Worm (Caenorhabditis elegans) whole organism, late embryonic: ENCODE measurements around the gene nhr-118.

Experiments
- C08G9.2 ChIP-seq: sonication (generic microtip); optimal IDR thresholded peaks from 2 replicates; lab custom pipeline; 2016; ENCODE audit warnings: mild to moderate bottlenecking, missing genetic modification characterization, moderate library complexity, missing compliant biosample characterization
- T23F11.4 ChIP-seq: fragments of 200-800 bp; sonication (Bioruptor generic); optimal IDR thresholded peaks from 2 replicates; lab custom pipeline; 2018; ENCODE audit warnings: mild to moderate bottlenecking, missing genetic modification characterization, missing compliant biosample characterization
- Y22D7AL.16 ChIP-seq: sonication (generic microtip); optimal IDR thresholded peaks from 2 replicates; lab custom pipeline; 2016; ENCODE audit warnings: missing genetic modification characterization, missing compliant biosample characterization
- ahr-1 ChIP-seq: sonication (generic microtip); optimal IDR thresholded peaks from 2 replicates; lab custom pipeline; 2016; ENCODE audit warnings: missing genetic modification characterization, missing compliant biosample characterization
- ama-1 ChIP-seq: fragments of 150-350 bp; optimal IDR thresholded peaks from 2 replicates; lab custom pipeline; 2014
- ceh-14 ChIP-seq: sonication (generic microtip); optimal IDR thresholded peaks from 2 replicates; lab custom pipeline; 2016; ENCODE audit warnings: missing genotype, missing genetic modification characterization, missing compliant biosample characterization
- ceh-18 ChIP-seq: sonication (generic microtip); optimal IDR thresholded peaks from 2 replicates; lab custom pipeline; 2016; ENCODE audit warnings: missing genetic modification characterization, missing compliant biosample characterization
- ceh-19 ChIP-seq: fragments of 200-800 bp; sonication (Bioruptor generic); optimal IDR thresholded peaks from 2 replicates; lab custom pipeline; 2018; ENCODE audit warnings: mild to moderate bottlenecking, missing genetic modification characterization, missing compliant biosample characterization
- ceh-2 ChIP-seq: sonication (generic microtip); optimal IDR thresholded peaks from 2 replicates; lab custom pipeline; 2016; ENCODE audit warnings: missing genotype, missing genetic modification characterization, missing compliant biosample characterization
- ceh-31 ChIP-seq: sonication (generic microtip); optimal IDR thresholded peaks from 2 replicates; lab custom pipeline; 2016; ENCODE audit warnings: missing genetic modification characterization, missing compliant biosample characterization
- ceh-6 ChIP-seq: fragments of 200-800 bp; sonication (Bioruptor generic); optimal IDR thresholded peaks from 2 replicates; lab custom pipeline; 2018; ENCODE audit warnings: mild to moderate bottlenecking, missing genetic modification characterization, missing compliant biosample characterization
- che-1 ChIP-seq: sonication (generic microtip); optimal IDR thresholded peaks from 2 replicates; lab custom pipeline; 2016; ENCODE audit warnings: mild to moderate bottlenecking, missing genetic modification characterization, missing compliant biosample characterization
- dve-1 ChIP-seq: sonication (generic microtip); optimal IDR thresholded peaks from 2 replicates; lab custom pipeline; 2017; ENCODE audit warnings: antibody characterized with exemption, mild to moderate bottlenecking, missing genetic modification characterization, missing compliant biosample characterization
- elt-4 ChIP-seq: sonication (generic microtip); optimal IDR thresholded peaks from 2 replicates; lab custom pipeline; 2016; ENCODE audit warnings: missing genetic modification characterization, missing compliant biosample characterization
- ets-4 ChIP-seq: sonication (generic microtip); optimal IDR thresholded peaks from 2 replicates; lab custom pipeline; 2016; ENCODE audit warnings: missing genetic modification characterization, missing compliant biosample characterization
- eyg-1 ChIP-seq: sonication (generic microtip); optimal IDR thresholded peaks from 2 replicates; lab custom pipeline; 2016; ENCODE audit warnings: missing genotype, missing genetic modification characterization, missing compliant biosample characterization
- fax-1 ChIP-seq: sonication (generic microtip); optimal IDR thresholded peaks from 2 replicates; lab custom pipeline; 2016; ENCODE audit warnings: missing genotype, missing genetic modification characterization, missing compliant biosample characterization
- fkh-6 ChIP-seq: sonication (generic microtip); optimal IDR thresholded peaks from 2 replicates; lab custom pipeline; 2016; ENCODE audit warnings: missing genetic modification characterization, missing compliant biosample characterization
- gmeb-2 ChIP-seq: sonication (generic microtip); optimal IDR thresholded peaks from 2 replicates; lab custom pipeline; 2016; ENCODE audit warnings: missing genetic modification characterization, inconsistent platforms, missing compliant biosample characterization
- hlh-30 ChIP-seq: sonication (generic microtip); optimal IDR thresholded peaks from 2 replicates; lab custom pipeline; 2017; ENCODE audit warnings: antibody characterized with exemption, missing genetic modification characterization, missing compliant biosample characterization; ENCODE audit not compliant: insufficient read depth
- hlh-6 ChIP-seq: sonication (generic microtip); optimal IDR thresholded peaks from 2 replicates; lab custom pipeline; 2016; ENCODE audit warnings: missing genotype, missing genetic modification characterization, missing compliant biosample characterization
- hlh-8 ChIP-seq: sonication (generic microtip); optimal IDR thresholded peaks from 2 replicates; lab custom pipeline; 2016; ENCODE audit warnings: missing genotype, missing genetic modification characterization, missing compliant biosample characterization
- lin-11 ChIP-seq: fragments of 200-800 bp; sonication (Bioruptor generic); optimal IDR thresholded peaks from 2 replicates; lab custom pipeline; 2018; ENCODE audit warnings: mild to moderate bottlenecking, missing genetic modification characterization, missing compliant biosample characterization
- mec-3 ChIP-seq: sonication (generic microtip); optimal IDR thresholded peaks from 2 replicates; lab custom pipeline; 2016; ENCODE audit warnings: borderline replicate concordance, missing genetic modification characterization, missing compliant biosample characterization
- nhr-11 ChIP-seq: fragments of 150-350 bp; optimal IDR thresholded peaks from 2 replicates; lab custom pipeline; 2014; ENCODE audit warnings: missing biosample characterization, missing genetic modification characterization
- nhr-232 ChIP-seq: sonication (generic microtip); optimal IDR thresholded peaks from 2 replicates; lab custom pipeline; 2016; ENCODE audit warnings: missing genetic modification characterization, missing compliant biosample characterization
- npax-4 ChIP-seq: sonication (generic microtip); optimal IDR thresholded peaks from 2 replicates; lab custom pipeline; 2016; ENCODE audit warnings: missing genetic modification characterization, missing compliant biosample characterization
- pag-3 ChIP-seq: sonication (generic microtip); optimal IDR thresholded peaks from 2 replicates; lab custom pipeline; 2016; ENCODE audit warnings: missing compliant biosample characterization, missing genetic modification characterization, borderline replicate concordance
- pat-9 ChIP-seq: fragments of 200-800 bp; sonication (Bioruptor generic); optimal IDR thresholded peaks from 2 replicates; lab custom pipeline; 2018; ENCODE audit warnings: mild to moderate bottlenecking, missing genetic modification characterization, moderate library complexity, missing compliant biosample characterization
- pha-4 ChIP-seq: fragments of 150-350 bp; optimal IDR thresholded peaks from 2 replicates; lab custom pipeline; 2018; ENCODE audit warnings: missing biosample characterization, missing genetic modification reagents, missing genetic modification characterization
- pqm-1 ChIP-seq: sonication (generic microtip); optimal IDR thresholded peaks from 2 replicates; lab custom pipeline; 2016; ENCODE audit warnings: missing genetic modification characterization, missing compliant biosample characterization
- pros-1 ChIP-seq: fragments of 150-350 bp; optimal IDR thresholded peaks from 2 replicates; lab custom pipeline; 2014; ENCODE audit warnings: missing biosample characterization, missing genetic modification reagents, missing genetic modification characterization
- rnt-1 ChIP-seq: sonication (generic microtip); optimal IDR thresholded peaks from 2 replicates; lab custom pipeline; 2016; ENCODE audit warnings: missing genetic modification characterization, missing compliant biosample characterization
- sox-4 ChIP-seq: sonication (generic microtip); optimal IDR thresholded peaks from 2 replicates; lab custom pipeline; 2017; ENCODE audit warnings: mild to moderate bottlenecking, missing genetic modification characterization, inconsistent platforms, missing compliant biosample characterization
- tbx-2 ChIP-seq: sonication (generic microtip); optimal IDR thresholded peaks from 2 replicates; lab custom pipeline; 2016; ENCODE audit warnings: missing genetic modification characterization, missing compliant biosample characterization
- tbx-7 ChIP-seq: sonication (generic microtip); optimal IDR thresholded peaks from 2 replicates; lab custom pipeline; 2016; ENCODE audit warnings: missing genotype, missing genetic modification characterization, missing compliant biosample characterization
- unc-42 ChIP-seq: sonication (generic microtip); optimal IDR thresholded peaks from 2 replicates; lab custom pipeline; 2016; ENCODE audit warnings: missing genotype, missing genetic modification characterization, missing compliant biosample characterization
- unc-86 ChIP-seq: sonication (generic microtip); optimal IDR thresholded peaks from 2 replicates; lab custom pipeline; 2016; ENCODE audit warnings: missing genetic modification characterization, missing compliant biosample characterization
- zip-5 ChIP-seq: sonication (generic microtip); optimal IDR thresholded peaks from 2 replicates; lab custom pipeline; 2016; ENCODE audit warnings: missing genetic modification characterization, missing compliant biosample characterization
- ztf-16 ChIP-seq: sonication (generic microtip); optimal IDR thresholded peaks from 2 replicates; lab custom pipeline; 2017; ENCODE audit warnings: missing genetic modification characterization, missing compliant biosample characterization

The nhr-118 gene

ce11 chrV:4401865-4402264, 5.8 kb upstream of the nhr-118 start, which contains the start of gene F13A2.5:
Gene F13A2.5 (minus strand): TSS chrV:4401965.
- TF ChIP-seq dve-1 (tag; lab: Kevin White, UChicago): no peak
- no peak for TF ChIP-seq pag-3
- TF ChIP-seq unc-42 (tag; lab: Kevin White, UChicago): no peak
- TF ChIP-seq ets-4 (tag; lab: Kevin White, UChicago): no peak
- no peak for TF ChIP-seq fkh-6 (tag; lab: Kevin White, UChicago)
- no peak for TF ChIP-seq T23F11.4 (GFP tag; lab: Kevin White, UChicago)
- no peak for TF ChIP-seq sox-4 (tag; lab: Kevin White, UChicago)
- TF ChIP-seq tbx-2 (tag; lab: Kevin White, UChicago): no peak
- no peak for TF ChIP-seq gmeb-2 (tag; lab: Kevin White, UChicago)
- TF ChIP-seq lin-11: no peak
- no peak for TF ChIP-seq npax-4 (tag; lab: Kevin White, UChicago)

ce11 chrV:4410643-4411042, 3.0 kb downstream of the nhr-118 start, which contains the start of gene Y47D7A.3:
Gene Y47D7A.3 (plus strand): TSS chrV:4410943.
- TF ChIP-seq zip-5 (tag; lab: Kevin White, UChicago): no peak
- no peak for TF ChIP-seq hlh-6 (tag; lab: Kevin White, UChicago)
- TF ChIP-seq pha-4 (tag; lab: Kevin White, UChicago): no peak
- TF ChIP-seq tbx-7 (tag; lab: Kevin White, UChicago): no peak
- no peak for TF ChIP-seq Y22D7AL.16 (tag; lab: Kevin White, UChicago)
- no peak for TF ChIP-seq hlh-8 (tag; lab: Kevin White, UChicago)
- no peak for TF ChIP-seq C08G9.2
- TF ChIP-seq npax-4 (tag; lab: Kevin White, UChicago): no peak
- no peak for TF ChIP-seq unc-86 (tag; lab: Kevin White, UChicago)
- TF ChIP-seq rnt-1: no peak
- no peak for TF ChIP-seq sox-4 (tag; lab: Kevin White, UChicago)
- no peak for TF ChIP-seq unc-42 (tag; lab: Kevin White, UChicago)
- no peak for TF ChIP-seq ztf-16 (tag; lab: Kevin White, UChicago)
- no peak for TF ChIP-seq ceh-19 (GFP tag; lab: Kevin White, UChicago)
- TF ChIP-seq ceh-2 (tag; lab: Kevin White, UChicago): no peak
- no peak for TF ChIP-seq ets-4 (tag; lab: Kevin White, UChicago)
- TF ChIP-seq, all 69 proteins: peak for 0

ce11 chrV:4411714-4412113, 4.1 kb downstream of the nhr-118 start, which contains the start of gene Y47D7A.17:
Gene Y47D7A.17 (minus strand): TSS chrV:4411814.
- TF ChIP-seq ceh-6 (GFP tag; lab: Kevin White, UChicago): no peak
- no peak for TF ChIP-seq hlh-30 (tag; lab: Kevin White, UChicago)
- no peak for TF ChIP-seq pros-1
- TF ChIP-seq ama-1 (lab: Kevin White, UChicago): no peak
- no peak for TF ChIP-seq mec-3
- no peak for TF ChIP-seq ahr-1 (tag; lab: Kevin White, UChicago)
- TF ChIP-seq nhr-232 (tag; lab: Kevin White, UChicago): no peak
- no peak for TF ChIP-seq ceh-14
- no peak for TF ChIP-seq ceh-19 (GFP tag; lab: Kevin White, UChicago)

ce11 chrV:4414613-4415071, 7.0 kb downstream of the nhr-118 start, which contains the start of gene grl-5:
Gene grl-5 (minus strand): TSS chrV:4414663.
- TF ChIP-seq ceh-31 (no peak), zip-5 (tag; lab: Kevin White, UChicago) (no peak), ceh-18 (tag; lab: Kevin White, UChicago) (no peak), nhr-11 (tag; lab: Kevin White, UChicago) (no peak), pqm-1 (tag; lab: Kevin White, UChicago) (no peak), pat-9 (tag; lab: Kevin White, UChicago) (no peak), unc-42 (tag; lab: Kevin White, UChicago) (no peak), fax-1 (tag; lab: Kevin White, UChicago) (no peak), npax-4 (tag; lab: Kevin White, UChicago) (no peak), che-1 (no peak), eyg-1 (tag; lab: Kevin White, UChicago) (no peak), elt-4 (tag; lab: Kevin White, UChicago) (no peak), fkh-6 (tag; lab: Kevin White, UChicago) (no peak)
- TF ChIP-seq, all 69 proteins: peak for 0
